Fruit fly (Drosophila melanogaster): Measurements from ENCODE around the gene CG11597.

Gene CG11597

dm6 chr3L:11821723-11822445 lies at the start of gene CG11597, which contains the start of gene CG5946:
Gene CG11597, minus strand, starts transcription at chr3L:11822275.
Gene CG5946, minus strand, starts transcription at chr3L:11822275.
- TF ChIP-seq Rel (GFP tag; optimal IDR thresholded peaks at IDR 0.05), result no peak
- TF ChIP-seq Rel (tag; optimal IDR thresholded peaks at IDR 0.05), result no peak
- peak; percentile 48 to 73 for TF ChIP-seq dl (GFP tag; optimal IDR thresholded peaks at IDR 0.05; ENCODE audit: insufficient read depth in 1 of 2, partially characterized antibody in 2 of 2)
- TF ChIP-seq N (GFP tag; optimal IDR thresholded peaks at IDR 0.05), result no peak
- peak; percentile 54 for TF ChIP-seq Dif (GFP tag; optimal IDR thresholded peaks at IDR 0.05; ENCODE audit: partially characterized antibody)
- TF ChIP-seq woc (GFP tag; optimal IDR thresholded peaks at IDR 0.05), result peak; percentile 40
- TF ChIP-seq Hnf4 (GFP tag; optimal IDR thresholded peaks at IDR 0.05), result peak; percentile 13

DNA sequence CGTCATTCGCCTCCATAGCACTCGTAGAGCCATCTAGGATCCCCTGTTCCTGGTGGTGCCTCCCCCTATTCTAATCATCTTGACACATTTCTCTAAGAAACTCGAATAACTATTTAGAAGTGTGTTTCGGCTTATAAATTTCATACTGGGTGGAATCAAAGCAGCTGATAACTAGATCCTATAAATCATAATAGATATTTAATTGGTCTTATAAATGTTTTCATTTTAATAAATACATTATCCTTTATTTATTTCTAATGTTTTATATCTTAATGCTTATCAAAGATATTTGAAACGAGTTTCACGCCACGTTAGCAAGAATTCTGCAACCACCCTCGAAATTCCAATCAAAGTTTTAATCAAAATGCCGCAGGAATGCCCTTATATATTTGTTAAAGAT lies 49.1 kb upstream of the CG11597 start, which contains the start of gene CG5906:
CG5906 (minus strand) TSS at position 101 of the 400 bp plus-strand sequence.
- TF ChIP-seq br (GFP tag; optimal IDR thresholded peaks at IDR 0.05) (no peak), Abd-B (GFP tag; optimal IDR thresholded peaks at IDR 0.05) (no peak), Sp1 (GFP tag; optimal IDR thresholded peaks at IDR 0.05) (no peak)

DNA sequence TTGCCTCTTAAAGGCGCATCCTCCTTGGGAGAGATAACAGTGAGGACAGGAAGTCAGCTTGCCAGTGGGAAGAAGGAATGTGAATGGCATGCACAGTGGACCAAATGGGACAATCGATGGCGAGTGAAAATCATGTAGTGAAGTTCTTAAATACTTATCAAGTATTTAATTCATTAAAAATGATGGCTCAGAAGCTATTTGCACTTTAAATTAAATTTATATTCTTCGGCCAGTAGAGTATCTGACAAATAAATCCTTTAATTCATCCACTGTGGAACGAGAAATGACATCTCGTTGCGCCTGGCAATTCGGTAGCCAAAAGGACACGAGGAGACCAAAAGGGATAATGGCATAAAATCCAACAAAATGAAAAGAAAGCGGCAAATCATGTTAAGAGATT lies 47.3 kb upstream of the CG11597 start:
- no peak for TF ChIP-seq Jra (GFP tag; optimal IDR thresholded peaks at IDR 0.05)
- TF ChIP-seq lola (GFP tag; optimal IDR thresholded peaks at IDR 0.05), result no peak
- TF ChIP-seq usp (GFP tag; optimal IDR thresholded peaks at IDR 0.05), result no peak
- no peak for TF ChIP-seq CG32264 (GFP tag; optimal IDR thresholded peaks at IDR 0.05)
- no peak for TF ChIP-seq Dif (GFP tag; optimal IDR thresholded peaks at IDR 0.05; ENCODE audit: partially characterized antibody)
- no peak for TF ChIP-seq GATAd (GFP tag; optimal IDR thresholded peaks at IDR 0.05)
- no peak for TF ChIP-seq Rel (GFP tag; optimal IDR thresholded peaks at IDR 0.05)
- no peak for TF ChIP-seq Rel (tag; optimal IDR thresholded peaks at IDR 0.05)
- no peak for TF ChIP-seq psq (GFP tag; optimal IDR thresholded peaks at IDR 0.05)
- no peak for TF ChIP-seq pan (optimal IDR thresholded peaks at IDR 0.05)

dm6 chr3L:11863587-11863986 lies 41.5 kb upstream of the CG11597 start:
- no peak for TF ChIP-seq CG9705 (GFP tag; optimal IDR thresholded peaks at IDR 0.05)
- no peak for TF ChIP-seq woc (GFP tag; optimal IDR thresholded peaks at IDR 0.05)
- TF ChIP-seq Dif (GFP tag; optimal IDR thresholded peaks at IDR 0.05; ENCODE audit: partially characterized antibody), result no peak
- TF ChIP-seq Hnf4 (GFP tag; optimal IDR thresholded peaks at IDR 0.05), result no peak
- no peak for TF ChIP-seq h (GFP tag; optimal IDR thresholded peaks at IDR 0.05)
- TF ChIP-seq brk (GFP tag; optimal IDR thresholded peaks at IDR 0.05), result no peak
- TF ChIP-seq jim (GFP tag; optimal IDR thresholded peaks at IDR 0.05), result no peak
- TF ChIP-seq Rel (GFP tag; optimal IDR thresholded peaks at IDR 0.05), result no peak
- TF ChIP-seq Rel (tag; optimal IDR thresholded peaks at IDR 0.05), result no peak
- TF ChIP-seq Sp1 (GFP tag; optimal IDR thresholded peaks at IDR 0.05), result peak; percentile 0
- no peak for TF ChIP-seq br (GFP tag; optimal IDR thresholded peaks at IDR 0.05)
- TF ChIP-seq dmrt93B (GFP tag; optimal IDR thresholded peaks at IDR 0.05), result no peak
- TF ChIP-seq sv (GFP tag; optimal IDR thresholded peaks at IDR 0.05), result no peak
- no peak for TF ChIP-seq psq (GFP tag; optimal IDR thresholded peaks at IDR 0.05)
- no peak for TF ChIP-seq Mio (GFP tag; optimal IDR thresholded peaks at IDR 0.05)
- TF ChIP-seq HLH106 (tag; optimal IDR thresholded peaks at IDR 0.05), result peak; percentile 9

dm6 chr3L:11862266-11862665 lies 40.2 kb upstream of the CG11597 start:
- TF ChIP-seq jim (GFP tag; optimal IDR thresholded peaks at IDR 0.05) (no peak), pan (optimal IDR thresholded peaks at IDR 0.05) (no peak), Mio (GFP tag; optimal IDR thresholded peaks at IDR 0.05) (no peak), Myc (optimal IDR thresholded peaks at IDR 0.05) (no peak), ey (GFP tag; optimal IDR thresholded peaks at IDR 0.05) (no peak), sage (GFP tag; optimal IDR thresholded peaks at IDR 0.05) (no peak), usp (GFP tag; optimal IDR thresholded peaks at IDR 0.05) (no peak)

DNA sequence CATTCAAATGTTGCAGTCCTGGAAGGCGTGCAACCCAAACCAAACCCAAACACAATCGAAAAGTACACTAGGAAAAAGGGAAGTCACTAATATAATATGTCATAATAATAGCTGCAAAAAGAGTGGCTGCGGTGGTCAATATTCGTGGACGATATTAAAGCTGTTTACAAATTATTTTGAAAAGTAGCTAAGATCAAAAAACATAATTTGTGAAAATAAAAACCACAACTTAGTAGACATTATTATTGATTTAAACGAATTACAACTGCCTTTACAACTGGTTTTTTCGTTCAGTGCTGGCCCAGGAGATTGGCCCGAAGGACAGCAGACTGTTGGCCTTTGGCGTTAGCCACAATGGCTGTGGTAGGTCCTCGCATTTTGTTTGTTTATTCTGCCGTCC lies 36.7 kb upstream of the CG11597 start:
- TF ChIP-seq Rel (GFP tag; optimal IDR thresholded peaks at IDR 0.05), result no peak
- no peak for TF ChIP-seq Rel (tag; optimal IDR thresholded peaks at IDR 0.05)
- no peak for TF ChIP-seq psq (GFP tag; optimal IDR thresholded peaks at IDR 0.05)
- TF ChIP-seq Hr83 (GFP tag; optimal IDR thresholded peaks at IDR 0.05; ENCODE audit: poor library complexity, severe bottlenecking), result no peak
- no peak for TF ChIP-seq brk (GFP tag; optimal IDR thresholded peaks at IDR 0.05)
- no peak for TF ChIP-seq N (GFP tag; optimal IDR thresholded peaks at IDR 0.05)
- TF ChIP-seq Abd-B (GFP tag; optimal IDR thresholded peaks at IDR 0.05), result no peak
- no peak for TF ChIP-seq jim (GFP tag; optimal IDR thresholded peaks at IDR 0.05)
- TF ChIP-seq sv (GFP tag; optimal IDR thresholded peaks at IDR 0.05), result no peak
- TF ChIP-seq Sp1 (GFP tag; optimal IDR thresholded peaks at IDR 0.05), result no peak
- TF ChIP-seq tai (GFP tag; optimal IDR thresholded peaks at IDR 0.05), result no peak
- TF ChIP-seq woc (GFP tag; optimal IDR thresholded peaks at IDR 0.05), result no peak
- TF ChIP-seq dl (GFP tag; optimal IDR thresholded peaks at IDR 0.05; ENCODE audit: insufficient read depth in 1 of 2, partially characterized antibody in 2 of 2), result no peak
- TF ChIP-seq fru (GFP tag; optimal IDR thresholded peaks at IDR 0.05), result no peak
